Fruit fly (Drosophila melanogaster): ENCODE measurements around the gene CG46448.

Gene CG46448

dm6 chr2L:2373818-2374746 is 17.4 kb upstream of the CG46448 start, which contains the start of the genes CG3609 and CG15390 (continued):
- TF ChIP-seq emc (GFP tag; optimal IDR thresholded peaks at IDR 0.05) (peak; percentile 78), CG3163 (GFP tag; optimal IDR thresholded peaks at IDR 0.05) (peak; percentile 81), amos (GFP tag; IDR thresholded peaks at IDR 0.05; ENCODE audit: partially characterized antibody) (peak; percentile 40; the same call in 1 of the 2 replicates), hkb (optimal IDR thresholded peaks at IDR 0.05) (no peak), hkb (GFP tag; IDR thresholded peaks at IDR 0.05) (peak; percentile 68), CG7839 (tag; optimal IDR thresholded peaks at IDR 0.05) (peak; percentile 64), CG10431 (GFP tag; optimal IDR thresholded peaks at IDR 0.05) (peak; percentile 64), CG10147 (GFP tag; optimal IDR thresholded peaks at IDR 0.05) (peak; percentile 69), CG8359 (GFP tag; optimal IDR thresholded peaks at IDR 0.05; ENCODE audit: borderline replicate concordance) (no peak), lilli (GFP tag; optimal IDR thresholded peaks at IDR 0.05) (peak; percentile 96), CG5245 (GFP tag; optimal IDR thresholded peaks at IDR 0.05) (peak; percentile 88), gsb (GFP tag; IDR thresholded peaks at IDR 0.05) (peak; percentile 51; the same call in 1 of the 2 replicates), chn (GFP tag; optimal IDR thresholded peaks at IDR 0.05) (peak; percentile 94), CG14014 (GFP tag; IDR thresholded peaks at IDR 0.05) (peak; percentile 88), trem (tag; optimal IDR thresholded peaks at IDR 0.05) (peak; percentile 10), dati (GFP tag; IDR thresholded peaks at IDR 0.05) (peak; percentile 74; the same call in 1 of the 2 replicates), CG13775 (GFP tag; optimal IDR thresholded peaks at IDR 0.05) (peak; percentile 41), Gug (GFP tag; IDR thresholded peaks at IDR 0.05) (peak; percentile 92), Dad (GFP tag; optimal IDR thresholded peaks at IDR 0.05) (peak; percentile 85), CG34224 (GFP tag; IDR thresholded peaks at IDR 0.05; ENCODE audit: partially characterized antibody) (peak; percentile 51; the same call in 1 of the 3 replicates), B-H1 (GFP tag; IDR thresholded peaks at IDR 0.05) (peak; percentile 66), CG10543 (GFP tag; optimal IDR thresholded peaks at IDR 0.05) (peak; percentile 90), HHEX (GFP tag; optimal IDR thresholded peaks at IDR 0.05) (peak; percentile 62), NC2α (GFP tag; optimal IDR thresholded peaks at IDR 0.05) (peak; percentile 51), fd3F (GFP tag; optimal IDR thresholded peaks at IDR 0.05) (peak; percentile 55), CG6791 (GFP tag; IDR thresholded peaks at IDR 0.05; ENCODE audit: partially characterized antibody) (peak; percentile 39; the same call in 1 of the 3 replicates), Lhr (GFP tag; optimal IDR thresholded peaks at IDR 0.05) (no peak), NfI (GFP tag; optimal IDR thresholded peaks at IDR 0.05) (peak; percentile 86), CG10654 (GFP tag; optimal IDR thresholded peaks at IDR 0.05) (peak; percentile 1), CG2120 (GFP tag; optimal IDR thresholded peaks at IDR 0.05) (peak; percentile 96), zf30C (GFP tag; optimal IDR thresholded peaks at IDR 0.05) (peak; percentile 11), Hand (GFP tag; optimal IDR thresholded peaks at IDR 0.05) (peak; percentile 67), CG14050 (GFP tag; IDR thresholded peaks at IDR 0.05) (peak; percentile 62), dpn (GFP tag; optimal IDR thresholded peaks at IDR 0.05) (peak; percentile 88 to 92), Fer3 (tag; optimal IDR thresholded peaks at IDR 0.05) (peak; percentile 72), Drgx (GFP tag; IDR thresholded peaks at IDR 0.05) (peak; percentile 69), ssp (GFP tag; IDR thresholded peaks at IDR 0.05) (no peak), Xrp1 (GFP tag; IDR thresholded peaks at IDR 0.05) (peak; percentile 82), CG17385 (GFP tag; optimal IDR thresholded peaks at IDR 0.05) (peak; percentile 99), her (GFP tag; optimal IDR thresholded peaks at IDR 0.05) (peak; percentile 94), zen2 (GFP tag; IDR thresholded peaks at IDR 0.05; ENCODE audit: partially characterized antibody) (no peak), D (optimal IDR thresholded peaks at IDR 0.05) (no peak), D (GFP tag; optimal IDR thresholded peaks at IDR 0.05) (peak; percentile 2), CG14860 (GFP tag; IDR thresholded peaks at IDR 0.05; ENCODE audit: partially characterized antibody) (no peak), cwo (GFP tag; optimal IDR thresholded peaks at IDR 0.05) (peak; percentile 8), CG34422 (GFP tag; IDR thresholded peaks at IDR 0.05) (peak; percentile 85), sd (tag; optimal IDR thresholded peaks at IDR 0.05) (peak; percentile 89), Taf1 (GFP tag; IDR thresholded peaks at IDR 0.05) (peak; percentile 47)

Data from whole organism, embryonic.